Fruit fly (Drosophila melanogaster) S2 (cell line): ENCODE measurements around the gene axo.

Experiments used
- CG8478 ChIP-seq: fragments of >200 bp; optimal IDR thresholded peaks from 2 replicates; lab custom pipeline; 2018
- CTCF ChIP-seq, 2 experiments: fragments of >200 bp; optimal IDR thresholded peaks; 2 replicates each; lab custom pipeline; 2018

DNA sequence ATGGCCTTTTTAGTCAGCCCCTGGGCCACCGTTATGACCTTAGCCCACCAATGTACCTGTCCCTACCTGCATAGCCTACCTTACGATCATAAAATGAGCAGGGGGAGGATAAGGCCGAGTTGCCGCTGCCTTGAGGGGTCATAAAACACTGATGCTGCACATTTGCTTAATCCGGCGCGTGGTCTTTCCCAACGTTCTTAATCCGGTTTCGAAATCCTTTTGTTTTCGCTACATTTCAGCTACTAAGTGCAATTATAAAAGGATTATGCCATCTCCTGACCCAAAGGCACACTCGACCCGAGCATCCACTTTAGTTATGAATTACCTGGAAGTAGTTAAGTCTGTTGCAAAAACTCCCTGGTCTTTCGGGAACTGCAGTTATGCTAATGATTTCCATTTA is 9.3 kb upstream of the axo start:
- no peak for TF ChIP-seq CG8478 (lab: Kevin White, UChicago)
- TF ChIP-seq CTCF (optimal IDR thresholded peaks at IDR 0.05; lab: Kevin White, UChicago) = no peak
